Worm (Caenorhabditis elegans): ENCODE measurements around the gene nmur-3.

The nmur-3 gene

DNA sequence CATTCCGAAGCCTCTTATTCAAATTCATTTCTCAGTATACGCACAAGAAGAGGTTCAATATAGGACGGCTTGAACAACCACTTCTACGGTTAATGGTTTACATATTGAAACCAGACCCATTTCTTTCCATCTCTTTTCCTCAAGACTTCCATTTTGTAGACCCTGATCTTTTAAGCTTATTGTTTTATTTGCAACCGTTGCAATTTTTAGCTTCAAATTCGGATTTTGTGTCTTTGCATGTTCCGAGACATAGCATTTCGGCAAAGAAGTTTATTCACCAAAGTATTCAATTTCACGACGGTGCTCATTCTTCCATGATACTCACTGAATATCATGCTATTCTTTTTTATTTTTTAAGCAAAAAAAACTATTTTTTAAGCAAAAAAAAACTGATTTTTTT, at the start of gene nmur-3:
TSS of gene nmur-3 (plus strand) at position 301 of the 400 bp plus-strand sequence.
- TF ChIP-seq fkh-10 (GFP tag; optimal IDR thresholded peaks at IDR 0.05) (no peak), lin-39 (tag; optimal IDR thresholded peaks at IDR 0.05) (no peak), vab-15 (tag; optimal IDR thresholded peaks at IDR 0.05) (no peak), rnt-1 (tag; optimal IDR thresholded peaks at IDR 0.05) (no peak), sup-37 (GFP tag; optimal IDR thresholded peaks at IDR 0.05) (no peak), hlh-4 (tag; optimal IDR thresholded peaks at IDR 0.05) (no peak), skn-1 (tag; optimal IDR thresholded peaks at IDR 0.05) (no peak), egl-27 (tag; optimal IDR thresholded peaks at IDR 0.05) (no peak), snu-23 (GFP tag; optimal IDR thresholded peaks at IDR 0.05) (no peak), nhr-90 (tag; optimal IDR thresholded peaks at IDR 0.05; ENCODE audit: poor library complexity) (no peak), lin-14 (GFP tag; optimal IDR thresholded peaks at IDR 0.05) (no peak), dpl-1 (GFP tag; optimal IDR thresholded peaks at IDR 0.05) (no peak), ces-1 (GFP tag; optimal IDR thresholded peaks at IDR 0.05) (no peak), mep-1 (tag; optimal IDR thresholded peaks at IDR 0.05) (no peak)

DNA sequence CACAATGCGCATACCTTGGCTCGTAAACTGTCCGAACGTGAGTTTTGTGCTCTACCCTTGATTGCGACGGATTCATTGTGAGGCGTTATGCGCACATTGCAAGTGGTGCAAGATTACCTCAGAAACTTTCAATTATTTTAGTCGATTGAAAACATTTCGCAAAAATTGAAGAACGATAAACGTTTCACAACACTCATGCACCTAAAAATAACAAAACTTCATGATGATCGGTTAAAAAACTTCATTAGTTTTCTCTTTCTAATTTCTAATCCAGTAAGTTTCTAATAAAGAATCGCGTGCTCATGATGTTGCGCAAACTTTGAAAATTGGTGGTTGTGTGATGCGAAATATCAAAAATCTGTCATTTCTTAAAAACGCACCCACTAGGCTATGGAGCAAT, 47.6 kb upstream of the nmur-3 start, which contains the start of gene dop-1:
TSS of gene dop-1 (minus strand) at position 101 of the 400 bp plus-strand sequence.
- no peak for TF ChIP-seq mep-1 (tag; optimal IDR thresholded peaks at IDR 0.05)
- TF ChIP-seq lin-39 (tag; optimal IDR thresholded peaks at IDR 0.05), result no peak
- TF ChIP-seq unc-86 (tag; optimal IDR thresholded peaks at IDR 0.05), result no peak
- TF ChIP-seq irx-1 (tag; optimal IDR thresholded peaks at IDR 0.05), result no peak
- TF ChIP-seq nhr-20 (tag; optimal IDR thresholded peaks at IDR 0.05), result no peak
- no peak for TF ChIP-seq egl-13 (tag; optimal IDR thresholded peaks at IDR 0.05)
- no peak for TF ChIP-seq jun-1 (tag; optimal IDR thresholded peaks at IDR 0.05)
- TF ChIP-seq nhr-47 (tag; optimal IDR thresholded peaks at IDR 0.05), result no peak
- TF ChIP-seq swsn-7 (tag; optimal IDR thresholded peaks at IDR 0.05), result no peak
- TF ChIP-seq vab-15 (tag; optimal IDR thresholded peaks at IDR 0.05), result no peak
- TF ChIP-seq mef-2 (tag; optimal IDR thresholded peaks at IDR 0.05), result no peak
- TF ChIP-seq nhr-76 (tag; optimal IDR thresholded peaks at IDR 0.05), result no peak
- no peak for TF ChIP-seq ceh-8 (GFP tag; optimal IDR thresholded peaks at IDR 0.05)
- TF ChIP-seq nhr-77 (tag; optimal IDR thresholded peaks at IDR 0.05), result no peak
- no peak for TF ChIP-seq ets-5 (GFP tag; IDR thresholded peaks at IDR 0.05)
- TF ChIP-seq fkh-8 (tag; optimal IDR thresholded peaks at IDR 0.05), result no peak
- no peak for TF ChIP-seq aly-2 (tag; optimal IDR thresholded peaks at IDR 0.05)

DNA sequence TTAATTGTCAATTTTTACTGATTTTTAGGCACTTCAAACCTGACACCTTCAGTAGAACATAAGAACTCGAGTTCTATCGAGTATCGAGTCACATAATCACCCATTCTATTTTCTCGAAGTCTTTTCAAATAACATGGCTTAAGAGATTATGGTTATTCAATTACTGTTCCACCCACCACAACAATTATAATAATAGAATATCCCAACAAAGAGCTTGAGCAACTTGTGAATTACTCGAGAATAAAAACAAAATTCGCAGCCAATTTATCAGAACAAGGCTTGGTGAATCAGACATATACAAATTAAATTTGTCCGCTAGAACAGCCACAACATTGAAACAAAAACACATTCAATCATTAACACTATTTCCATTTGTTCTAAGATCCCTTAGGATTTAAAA, 42.1 kb upstream of the nmur-3 start:
- TF ChIP-seq hlh-17 (GFP tag; optimal IDR thresholded peaks at IDR 0.05; ENCODE audit: borderline replicate concordance), result no peak
- peak; percentile 29 for TF ChIP-seq lin-14 (GFP tag; optimal IDR thresholded peaks at IDR 0.05)

DNA sequence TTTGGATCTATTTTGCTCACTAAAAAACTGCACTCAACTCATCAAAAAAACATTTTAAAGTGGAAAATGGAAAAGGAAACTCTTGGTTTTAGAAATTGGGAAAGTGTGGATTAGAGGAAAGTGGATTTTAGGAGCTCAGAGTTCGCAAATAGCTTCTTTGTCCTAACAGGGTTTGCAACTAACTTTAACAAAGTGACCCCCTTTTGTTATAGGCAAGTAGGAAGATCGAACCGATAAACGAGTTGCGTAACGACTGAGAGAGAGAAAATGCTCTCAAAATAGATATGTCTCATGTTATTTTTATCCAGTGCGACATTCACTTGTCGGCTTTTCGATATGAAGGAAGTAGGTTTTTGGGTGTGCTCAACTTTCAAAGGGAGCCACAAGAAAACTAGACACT, 39.8 kb upstream of the nmur-3 start:
- TF ChIP-seq zag-1 (tag; optimal IDR thresholded peaks at IDR 0.05) (no peak), efl-1 (optimal IDR thresholded peaks at IDR 0.05) (no peak), efl-1 (GFP tag; optimal IDR thresholded peaks at IDR 0.05 in 1 of 2) (peak in 1 of 2 experiments; percentile 60), unc-86 (tag; optimal IDR thresholded peaks at IDR 0.05) (no peak), fkh-10 (GFP tag; optimal IDR thresholded peaks at IDR 0.05) (peak; percentile 77), ztf-4 (tag; optimal IDR thresholded peaks at IDR 0.05) (no peak), ama-1 (optimal IDR thresholded peaks at IDR 0.05) (no peak), nhr-85 (tag) (peak; percentile 22), hlh-17 (GFP tag; optimal IDR thresholded peaks at IDR 0.05; ENCODE audit: borderline replicate concordance) (no peak), grh-1 (GFP tag; IDR thresholded peaks at IDR 0.05) (no peak), egl-13 (tag; optimal IDR thresholded peaks at IDR 0.05) (no peak), unc-130 (tag; optimal IDR thresholded peaks at IDR 0.05) (no peak), C16A3.4 (tag; optimal IDR thresholded peaks at IDR 0.05) (no peak), aly-2 (tag; optimal IDR thresholded peaks at IDR 0.05) (no peak), efl-3 (GFP tag; optimal IDR thresholded peaks at IDR 0.05) (no peak), snu-23 (GFP tag; optimal IDR thresholded peaks at IDR 0.05) (no peak), irx-1 (tag; optimal IDR thresholded peaks at IDR 0.05) (no peak), nhr-77 (tag; optimal IDR thresholded peaks at IDR 0.05) (no peak), pag-3 (tag; optimal IDR thresholded peaks at IDR 0.05; ENCODE audit: borderline replicate concordance, insufficient read depth) (no peak), skn-1 (tag; optimal IDR thresholded peaks at IDR 0.05) (no peak)
